Worm (Caenorhabditis elegans) whole organism, late embryonic: ENCODE measurements around the gene ZK622.4.

ENCODE experiments used
- C08G9.2 ChIP-seq: sonication (generic microtip); optimal IDR thresholded peaks from 2 replicates; lab custom pipeline; 2016; ENCODE audit warnings: mild to moderate bottlenecking, missing genetic modification characterization, moderate library complexity, missing compliant biosample characterization
- K09A11.1 ChIP-seq: sonication (generic microtip); optimal IDR thresholded peaks from 2 replicates; lab custom pipeline; 2017; ENCODE audit warnings: antibody characterized with exemption, mild to moderate bottlenecking, missing genetic modification characterization, missing compliant biosample characterization; ENCODE audit not compliant: insufficient read depth
- ama-1 ChIP-seq: fragments of 150-350 bp; optimal IDR thresholded peaks from 2 replicates; lab custom pipeline; 2014
- ceh-14 ChIP-seq: sonication (generic microtip); optimal IDR thresholded peaks from 2 replicates; lab custom pipeline; 2016; ENCODE audit warnings: missing genotype, missing genetic modification characterization, missing compliant biosample characterization
- ceh-18 ChIP-seq: sonication (generic microtip); optimal IDR thresholded peaks from 2 replicates; lab custom pipeline; 2016; ENCODE audit warnings: missing genetic modification characterization, missing compliant biosample characterization
- ceh-19 ChIP-seq: fragments of 200-800 bp; sonication (Bioruptor generic); optimal IDR thresholded peaks from 2 replicates; lab custom pipeline; 2018; ENCODE audit warnings: mild to moderate bottlenecking, missing genetic modification characterization, missing compliant biosample characterization
- ceh-22 ChIP-seq: sonication (generic microtip); optimal IDR thresholded peaks from 2 replicates; lab custom pipeline; 2017; ENCODE audit warnings: missing biosample characterization, missing genetic modification characterization
- ceh-31 ChIP-seq: sonication (generic microtip); optimal IDR thresholded peaks from 2 replicates; lab custom pipeline; 2016; ENCODE audit warnings: missing genetic modification characterization, missing compliant biosample characterization
- ceh-34 ChIP-seq: sonication (generic microtip); optimal IDR thresholded peaks from 2 replicates; lab custom pipeline; 2016; ENCODE audit warnings: mild to moderate bottlenecking, missing genetic modification characterization, missing compliant biosample characterization
- ceh-45 ChIP-seq: fragments of 200-800 bp; sonication (Bioruptor generic); IDR thresholded peaks from 2 replicates; pipeline ENCODE4 v1.3.6; 2022; ENCODE audit warnings: missing genetic modification reagents, missing genetic modification characterization, missing compliant biosample characterization
- ceh-48 ChIP-seq: sonication (generic microtip); optimal IDR thresholded peaks from 2 replicates; lab custom pipeline; 2016; ENCODE audit warnings: missing genetic modification characterization, inconsistent platforms, missing compliant biosample characterization
- ceh-9 ChIP-seq: sonication (generic microtip); optimal IDR thresholded peaks from 2 replicates; lab custom pipeline; 2016; ENCODE audit warnings: mild to moderate bottlenecking, missing genetic modification characterization, inconsistent platforms, missing compliant biosample characterization
- che-1 ChIP-seq: sonication (generic microtip); optimal IDR thresholded peaks from 2 replicates; lab custom pipeline; 2016; ENCODE audit warnings: mild to moderate bottlenecking, missing genetic modification characterization, missing compliant biosample characterization
- dmd-4 ChIP-seq: sonication (generic microtip); optimal IDR thresholded peaks from 2 replicates; lab custom pipeline; 2016; ENCODE audit warnings: borderline replicate concordance, missing genetic modification characterization, missing compliant biosample characterization
- dve-1 ChIP-seq: sonication (generic microtip); optimal IDR thresholded peaks from 2 replicates; lab custom pipeline; 2017; ENCODE audit warnings: antibody characterized with exemption, mild to moderate bottlenecking, missing genetic modification characterization, missing compliant biosample characterization
- elt-2 ChIP-seq: sonication (generic microtip); optimal IDR thresholded peaks from 2 replicates; lab custom pipeline; 2016; ENCODE audit warnings: missing genetic modification reagents, missing genetic modification characterization, missing compliant biosample characterization
- elt-4 ChIP-seq: sonication (generic microtip); optimal IDR thresholded peaks from 2 replicates; lab custom pipeline; 2016; ENCODE audit warnings: missing genetic modification characterization, missing compliant biosample characterization
- fkh-6 ChIP-seq: sonication (generic microtip); optimal IDR thresholded peaks from 2 replicates; lab custom pipeline; 2016; ENCODE audit warnings: missing genetic modification characterization, missing compliant biosample characterization
- hlh-15 ChIP-seq: sonication (generic microtip); optimal IDR thresholded peaks from 2 replicates; lab custom pipeline; 2016; ENCODE audit warnings: missing genetic modification characterization, missing compliant biosample characterization
- hlh-30 ChIP-seq: sonication (generic microtip); optimal IDR thresholded peaks from 2 replicates; lab custom pipeline; 2017; ENCODE audit warnings: antibody characterized with exemption, missing genetic modification characterization, missing compliant biosample characterization; ENCODE audit not compliant: insufficient read depth
- hlh-6 ChIP-seq: sonication (generic microtip); optimal IDR thresholded peaks from 2 replicates; lab custom pipeline; 2016; ENCODE audit warnings: missing genotype, missing genetic modification characterization, missing compliant biosample characterization
- madf-2 ChIP-seq: sonication (generic microtip); optimal IDR thresholded peaks from 2 replicates; lab custom pipeline; 2017; ENCODE audit warnings: missing genetic modification characterization, missing compliant biosample characterization
- mec-3 ChIP-seq: sonication (generic microtip); optimal IDR thresholded peaks from 2 replicates; lab custom pipeline; 2016; ENCODE audit warnings: borderline replicate concordance, missing genetic modification characterization, missing compliant biosample characterization
- nfya-1 ChIP-seq: sonication (generic microtip); optimal IDR thresholded peaks from 2 replicates; lab custom pipeline; 2017; ENCODE audit warnings: missing genetic modification characterization, mild to moderate bottlenecking, missing compliant biosample characterization, antibody characterized with exemption, moderate library complexity
- odd-2 ChIP-seq: sonication (generic microtip); optimal IDR thresholded peaks from 2 replicates; lab custom pipeline; 2017; ENCODE audit warnings: antibody characterized with exemption, mild to moderate bottlenecking, missing genetic modification characterization, missing compliant biosample characterization
- pag-3 ChIP-seq: sonication (generic microtip); optimal IDR thresholded peaks from 2 replicates; lab custom pipeline; 2016; ENCODE audit warnings: missing compliant biosample characterization, missing genetic modification characterization, borderline replicate concordance
- pat-9 ChIP-seq: fragments of 200-800 bp; sonication (Bioruptor generic); optimal IDR thresholded peaks from 2 replicates; lab custom pipeline; 2018; ENCODE audit warnings: mild to moderate bottlenecking, missing genetic modification characterization, moderate library complexity, missing compliant biosample characterization
- pax-1 ChIP-seq: fragments of 150-350 bp; optimal IDR thresholded peaks from 2 replicates; lab custom pipeline; 2014; ENCODE audit warnings: missing biosample characterization, missing genetic modification characterization
- pha-4 ChIP-seq: fragments of 150-350 bp; optimal IDR thresholded peaks from 2 replicates; lab custom pipeline; 2018; ENCODE audit warnings: missing biosample characterization, missing genetic modification reagents, missing genetic modification characterization
- pqm-1 ChIP-seq: sonication (generic microtip); optimal IDR thresholded peaks from 2 replicates; lab custom pipeline; 2016; ENCODE audit warnings: missing genetic modification characterization, missing compliant biosample characterization
- ref-2 ChIP-seq: sonication (generic microtip); optimal IDR thresholded peaks from 2 replicates; lab custom pipeline; 2016; ENCODE audit warnings: missing genetic modification characterization, missing compliant biosample characterization
- sdc-2 ChIP-seq: sonication (generic microtip); optimal IDR thresholded peaks from 2 replicates; lab custom pipeline; 2016; ENCODE audit warnings: missing genotype, missing genetic modification characterization, missing compliant biosample characterization
- sox-2 ChIP-seq: fragments of 200-800 bp; sonication (Bioruptor generic); IDR thresholded peaks from 2 replicates; pipeline ENCODE4 v1.3.6; 2022; ENCODE audit warnings: missing genetic modification reagents, missing genetic modification characterization, missing compliant biosample characterization
- sox-4 ChIP-seq: sonication (generic microtip); optimal IDR thresholded peaks from 2 replicates; lab custom pipeline; 2017; ENCODE audit warnings: mild to moderate bottlenecking, missing genetic modification characterization, inconsistent platforms, missing compliant biosample characterization
- tbx-2 ChIP-seq: sonication (generic microtip); optimal IDR thresholded peaks from 2 replicates; lab custom pipeline; 2016; ENCODE audit warnings: missing genetic modification characterization, missing compliant biosample characterization
- tbx-7 ChIP-seq: sonication (generic microtip); optimal IDR thresholded peaks from 2 replicates; lab custom pipeline; 2016; ENCODE audit warnings: missing genotype, missing genetic modification characterization, missing compliant biosample characterization
- ttx-3 ChIP-seq: sonication (generic microtip); optimal IDR thresholded peaks from 2 replicates; lab custom pipeline; 2016; ENCODE audit warnings: missing genetic modification reagents, missing genetic modification characterization, missing compliant biosample characterization
- unc-55 ChIP-seq: sonication (generic microtip); optimal IDR thresholded peaks from 2 replicates; lab custom pipeline; 2017; ENCODE audit warnings: missing biosample characterization, missing genetic modification reagents, missing genetic modification characterization
- unc-86 ChIP-seq: sonication (generic microtip); optimal IDR thresholded peaks from 2 replicates; lab custom pipeline; 2016; ENCODE audit warnings: missing genetic modification characterization, missing compliant biosample characterization

Gene ZK622.4

DNA sequence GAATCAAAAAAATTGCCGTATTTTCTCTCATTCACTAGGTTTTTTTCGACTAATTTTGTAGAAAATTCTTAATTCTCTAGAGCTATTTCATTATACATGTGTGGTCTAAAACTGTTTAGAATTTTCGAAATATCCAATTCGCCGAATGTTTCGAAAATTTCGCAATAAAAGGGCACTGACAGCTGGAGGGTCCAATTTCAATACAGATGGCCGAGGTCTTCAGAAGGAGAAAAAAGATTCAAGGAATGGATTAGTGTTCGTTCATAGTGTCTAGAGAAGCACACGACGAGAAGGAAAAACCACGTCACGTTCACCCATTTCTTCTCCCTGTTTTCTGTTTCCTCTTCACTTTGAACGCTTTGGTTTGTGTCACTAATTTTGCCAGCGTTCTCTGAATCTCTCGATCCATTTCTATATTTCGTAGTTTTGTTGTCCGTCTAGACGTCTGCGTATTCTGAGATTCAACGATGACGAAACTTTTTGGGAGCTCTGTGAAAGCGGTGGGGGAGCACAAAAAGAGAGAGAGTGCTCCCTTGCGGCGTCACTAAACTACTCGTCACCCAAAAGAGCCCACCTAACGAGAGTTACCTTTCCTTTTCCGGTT, 33.6 kb downstream of the ZK622.4 start (continued):
- TF ChIP-seq ref-2 (tag; lab: Kevin White, UChicago) (no peak), ttx-3 (tag; lab: Kevin White, UChicago) (no peak), ceh-45 (GFP tag; lab: Robert Waterston, UW) (no peak), unc-86 (no peak), sox-2 (GFP tag; lab: Robert Waterston, UW) (no peak), ceh-19 (GFP tag; lab: Kevin White, UChicago) (no peak), nfya-1 (tag; lab: Kevin White, UChicago) (no peak), pat-9 (no peak), dmd-4 (no peak), pha-4 (tag; lab: Kevin White, UChicago) (no peak), pag-3 (tag; lab: Kevin White, UChicago) (no peak), odd-2 (tag; lab: Kevin White, UChicago) (no peak), tbx-7 (no peak), hlh-6 (tag; lab: Kevin White, UChicago) (no peak), pax-1 (no peak), ama-1 (no peak), ceh-9 (tag; lab: Kevin White, UChicago) (no peak), madf-2 (tag; lab: Kevin White, UChicago) (no peak), dve-1 (no peak), fkh-6 (tag; lab: Kevin White, UChicago) (no peak), che-1 (no peak)

DNA sequence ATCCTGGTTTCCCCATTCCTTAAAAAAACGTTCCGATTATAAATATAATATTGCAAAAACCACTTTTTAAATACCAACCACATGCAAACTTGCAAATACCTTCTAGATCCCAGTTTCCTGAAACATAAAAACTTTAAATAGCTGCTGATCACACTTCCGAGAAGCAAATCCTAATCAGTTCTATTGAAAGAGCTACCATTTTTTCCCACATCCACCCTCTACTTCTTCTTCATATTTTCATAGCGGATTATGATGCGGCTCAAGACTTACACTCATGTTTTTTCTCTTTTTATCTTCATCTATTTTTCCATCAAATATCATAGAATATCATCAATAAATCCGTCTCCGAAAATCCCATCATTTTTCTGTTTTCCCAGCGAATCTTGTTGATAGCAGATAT, 34.4 kb downstream of the ZK622.4 start:
- no peak for TF ChIP-seq nfya-1 (tag; lab: Kevin White, UChicago)
- no peak for TF ChIP-seq K09A11.1 (tag; lab: Kevin White, UChicago)
- no peak for TF ChIP-seq pqm-1 (tag; lab: Kevin White, UChicago)
- no peak for TF ChIP-seq unc-55
- no peak for TF ChIP-seq ceh-48 (tag; lab: Kevin White, UChicago)
- no peak for TF ChIP-seq sox-4
- TF ChIP-seq hlh-30 (tag; lab: Kevin White, UChicago): no peak
- TF ChIP-seq ceh-22 (tag; lab: Kevin White, UChicago): no peak
- no peak for TF ChIP-seq ceh-9 (tag; lab: Kevin White, UChicago)
- TF ChIP-seq elt-4 (tag; lab: Kevin White, UChicago): no peak
- no peak for TF ChIP-seq dmd-4
- no peak for TF ChIP-seq ceh-14
- TF ChIP-seq ama-1: no peak
- no peak for TF ChIP-seq odd-2 (tag; lab: Kevin White, UChicago)
- no peak for TF ChIP-seq tbx-2 (tag; lab: Kevin White, UChicago)
- TF ChIP-seq, all 69 proteins: peak for 0

ce11 chrII:5328912-5329311, 36.4 kb downstream of the ZK622.4 start:
- TF ChIP-seq ceh-34 (tag; lab: Kevin White, UChicago) (no peak), C08G9.2 (tag; lab: Kevin White, UChicago) (no peak), ceh-45 (GFP tag; lab: Robert Waterston, UW) (no peak), mec-3 (tag; lab: Kevin White, UChicago) (no peak), unc-55 (no peak), hlh-15 (tag; lab: Kevin White, UChicago) (no peak)

DNA sequence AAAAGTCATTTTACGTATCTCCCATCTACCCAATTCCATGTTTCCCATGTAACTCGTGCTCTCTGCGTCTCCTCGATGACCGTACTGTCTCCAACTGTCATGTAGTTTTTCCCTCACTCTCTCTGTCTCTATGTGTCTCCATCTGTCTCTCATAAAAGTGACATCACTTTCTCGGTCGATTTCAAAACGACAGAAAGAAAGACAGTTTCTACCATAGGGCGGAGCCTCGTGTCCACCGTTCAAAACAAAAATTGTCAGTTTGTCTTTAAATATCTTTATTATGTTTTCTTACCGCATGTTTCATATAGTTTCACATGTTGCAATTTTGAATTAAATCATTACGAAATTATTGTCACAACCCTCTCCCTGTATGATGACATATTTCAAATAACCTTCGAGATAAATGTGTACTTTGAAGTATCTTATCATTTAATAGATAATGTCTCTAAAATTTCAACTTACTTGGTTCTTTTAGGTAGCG, 37.7 kb downstream of the ZK622.4 start:
- TF ChIP-seq hlh-30 (tag; lab: Kevin White, UChicago) (peak; percentile 48), elt-2 (tag; lab: Kevin White, UChicago) (peak; percentile 59), elt-4 (tag; lab: Kevin White, UChicago) (no peak), unc-55 (peak; percentile 88), pax-1 (peak; percentile 52), nfya-1 (tag; lab: Kevin White, UChicago) (peak; percentile 70), ceh-18 (tag; lab: Kevin White, UChicago) (peak; percentile 57), ceh-31 (tag; lab: Kevin White, UChicago) (peak; percentile 31), pqm-1 (tag; lab: Kevin White, UChicago) (peak; percentile 55), sdc-2 (no peak)
